Fruit fly (Drosophila melanogaster): Measurements from ENCODE around the gene Cyp4ae1.
A peak's percentile ranks its signal among the peaks of the same experiment; 100 is the strongest.

Gene Cyp4ae1

DNA sequence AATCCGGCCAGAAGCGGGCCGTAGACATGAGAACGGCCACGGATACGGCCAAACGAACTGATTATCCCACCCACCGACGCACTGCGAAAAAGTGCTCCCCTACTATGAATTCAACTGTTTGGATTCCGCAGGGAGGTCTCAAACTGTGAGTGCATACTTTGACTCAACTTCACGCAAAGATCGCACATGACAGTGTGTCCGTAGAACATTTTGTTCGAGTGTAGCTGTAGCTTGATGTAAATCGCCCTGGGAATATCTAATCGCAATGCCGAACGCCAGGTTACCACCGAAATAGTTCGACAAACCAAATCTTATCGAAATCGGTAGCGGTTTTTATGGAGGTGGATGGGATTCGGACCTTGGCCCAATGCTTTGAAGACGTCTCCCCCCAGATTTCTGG lies 17.8 kb upstream of the Cyp4ae1 start (continued):
- TF ChIP-seq Stat92E (GFP tag; optimal IDR thresholded peaks at IDR 0.05) = no peak
- no peak for TF ChIP-seq cato (GFP tag; optimal IDR thresholded peaks at IDR 0.05; ENCODE audit: borderline replicate concordance)
- TF ChIP-seq ind (GFP tag; optimal IDR thresholded peaks at IDR 0.05) = no peak
- TF ChIP-seq sqz (GFP tag; optimal IDR thresholded peaks at IDR 0.05) = no peak
- no peak; the same call in 1 of the 2 replicates for TF ChIP-seq Xrp1 (GFP tag; IDR thresholded peaks at IDR 0.05)

DNA sequence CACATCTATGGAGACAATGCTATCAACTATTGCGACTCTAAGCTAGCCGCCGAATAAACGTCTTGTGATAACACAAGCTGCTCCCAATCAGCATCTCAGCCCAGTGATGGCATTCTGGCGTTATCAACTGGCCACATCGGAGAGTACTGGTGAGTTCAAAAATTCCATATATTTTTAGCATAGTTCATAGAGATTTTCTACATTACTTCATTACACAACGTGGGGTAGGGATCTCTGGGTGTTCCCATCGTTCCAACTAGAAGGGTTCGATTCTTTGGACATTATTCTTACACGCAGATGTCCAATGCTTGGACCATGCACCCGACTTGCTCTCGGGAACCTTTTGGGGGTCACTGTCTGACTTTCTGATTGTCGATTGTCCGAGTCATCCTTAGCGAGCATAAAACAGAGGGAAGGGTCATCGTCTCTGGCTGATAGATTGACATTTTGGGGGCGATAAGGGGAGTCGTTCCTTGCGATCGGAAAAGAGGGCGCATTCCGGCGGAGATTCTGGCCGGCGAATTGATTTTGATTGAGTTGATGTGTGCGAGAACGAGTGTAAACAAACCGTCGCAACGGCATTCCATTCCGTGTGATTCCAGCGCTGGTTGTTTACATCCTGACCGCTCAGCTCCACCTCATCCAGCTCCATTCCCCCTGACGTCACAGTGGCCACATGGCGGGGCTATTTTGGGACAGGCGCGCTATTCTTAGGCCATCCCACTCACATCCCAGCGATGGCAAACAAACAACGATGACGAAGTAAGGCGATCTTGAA lies 16.5 kb upstream of the Cyp4ae1 start, which contains the start of the genes Cyp4d1 and CG3630:
TSS of gene Cyp4d1 (minus strand) at position 51 of the 778 bp plus-strand sequence.
TSS of gene CG3630 (plus strand) at position 67 of the 778 bp plus-strand sequence.
- TF ChIP-seq Med (GFP tag) (no peak), dimm (GFP tag; IDR thresholded peaks at IDR 0.05) (no peak), CG34376 (GFP tag; optimal IDR thresholded peaks at IDR 0.05) (peak; percentile 12), sd (tag; optimal IDR thresholded peaks at IDR 0.05) (peak; percentile 77), B-H2 (GFP tag; optimal IDR thresholded peaks at IDR 0.05) (no peak), Hr78 (GFP tag; optimal IDR thresholded peaks at IDR 0.05) (peak in 1 of 2 experiments; percentile 14), Abd-B (GFP tag; optimal IDR thresholded peaks at IDR 0.05) (no peak), CG14860 (GFP tag; IDR thresholded peaks at IDR 0.05; ENCODE audit: partially characterized antibody) (no peak), sr (GFP tag; IDR thresholded peaks at IDR 0.05) (0 out of 3 replicates have a peak, but pooled peaks have one; percentile 11), Atf6 (GFP tag; IDR thresholded peaks at IDR 0.05) (no peak), Pdp1 (GFP tag; optimal IDR thresholded peaks at IDR 0.05) (peak in 1 of 2 experiments; percentile 56), Lpt (GFP tag; optimal IDR thresholded peaks at IDR 0.05) (no peak), chinmo (GFP tag; IDR thresholded peaks at IDR 0.05; ENCODE audit: partially characterized antibody) (0 out of 4 replicates have a peak, but pooled peaks have one; percentile 11), CG15696 (tag; optimal IDR thresholded peaks at IDR 0.05) (no peak), luna (GFP tag; optimal IDR thresholded peaks at IDR 0.05) (no peak), tio (GFP tag; optimal IDR thresholded peaks at IDR 0.05) (no peak), Elba2 (GFP tag; optimal IDR thresholded peaks at IDR 0.05) (no peak), jigr1 (GFP tag; IDR thresholded peaks at IDR 0.05) (no peak), pan (optimal IDR thresholded peaks at IDR 0.05) (no peak), pan (GFP tag; optimal IDR thresholded peaks at IDR 0.05 in 1 of 2, IDR thresholded peaks at IDR 0.05 in 1 of 2) (no peak), CG3995 (GFP tag; optimal IDR thresholded peaks at IDR 0.05) (no peak), CG12769 (tag; optimal IDR thresholded peaks at IDR 0.05) (peak; percentile 86), Ptx1 (GFP tag; IDR thresholded peaks at IDR 0.05) (no peak)

DNA sequence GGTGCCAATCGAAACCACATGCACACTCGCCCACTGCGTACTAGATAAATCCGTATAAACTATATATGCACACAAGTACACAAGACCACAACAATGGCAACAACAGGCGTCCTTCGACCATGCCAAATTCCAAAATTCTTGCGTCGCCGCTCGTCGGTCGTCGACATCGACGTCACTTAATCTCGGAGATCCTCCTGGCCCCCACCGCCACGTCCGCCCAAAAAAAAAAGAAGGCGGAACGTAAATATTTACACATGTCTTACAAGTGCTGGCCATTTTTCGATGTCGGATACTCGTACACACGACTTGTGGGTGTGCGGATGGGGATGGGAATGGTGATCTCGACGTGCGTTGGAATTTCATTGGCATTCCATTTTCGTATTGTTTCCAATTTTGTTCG lies 15.4 kb upstream of the Cyp4ae1 start:
- no peak for TF ChIP-seq Dref (GFP tag; IDR thresholded peaks at IDR 0.05)
- TF ChIP-seq CG12769 (tag; optimal IDR thresholded peaks at IDR 0.05) = peak; percentile 45
- no peak for TF ChIP-seq CG33213 (GFP tag; optimal IDR thresholded peaks at IDR 0.05)
- no peak for TF ChIP-seq lmd (GFP tag; IDR thresholded peaks at IDR 0.05)
- TF ChIP-seq sd (tag; optimal IDR thresholded peaks at IDR 0.05) = peak; percentile 98
- TF ChIP-seq jigr1 (GFP tag; IDR thresholded peaks at IDR 0.05) = no peak
- peak; percentile 41 for TF ChIP-seq CG10543 (GFP tag; optimal IDR thresholded peaks at IDR 0.05)
- TF ChIP-seq CG2120 (GFP tag; optimal IDR thresholded peaks at IDR 0.05) = no peak
- TF ChIP-seq zen2 (GFP tag; IDR thresholded peaks at IDR 0.05; ENCODE audit: partially characterized antibody) = no peak
- no peak for TF ChIP-seq zfh2 (GFP tag; optimal IDR thresholded peaks at IDR 0.05)
- no peak for TF ChIP-seq p53 (GFP tag; optimal IDR thresholded peaks at IDR 0.05)
- TF ChIP-seq ranshi (GFP tag; IDR thresholded peaks at IDR 0.05) = no peak
- no peak for TF ChIP-seq cwo (GFP tag; optimal IDR thresholded peaks at IDR 0.05)
- TF ChIP-seq ftz-f1 (GFP tag; optimal IDR thresholded peaks at IDR 0.05) = peak; percentile 22
